Worm (Caenorhabditis elegans) whole organism, L3 larva: Measurements from ENCODE around the gene F54D11.4.

Experiments
- ZK546.5 ChIP-seq: sonication (generic microtip); optimal IDR thresholded peaks from 2 replicates; lab custom pipeline; 2017; ENCODE audit warnings: missing biosample characterization, missing genetic modification characterization
- aly-2 ChIP-seq: fragments of 150-350 bp; optimal IDR thresholded peaks from 2 replicates; lab custom pipeline; 2014; ENCODE audit warnings: missing biosample characterization, missing genetic modification characterization
- ama-1 ChIP-seq: fragments of 150-350 bp; optimal IDR thresholded peaks from 2 replicates; lab custom pipeline; 2018
- ceh-28 ChIP-seq: fragments of 150-350 bp; optimal IDR thresholded peaks from 2 replicates; lab custom pipeline; 2014; ENCODE audit warnings: missing biosample characterization, missing genetic modification reagents, missing genetic modification characterization
- ceh-9 ChIP-seq: sonication (generic microtip); optimal IDR thresholded peaks from 2 replicates; lab custom pipeline; 2018; ENCODE audit warnings: missing biosample characterization, missing genetic modification characterization
- daf-12 ChIP-seq: fragments of 150-350 bp; optimal IDR thresholded peaks from 2 replicates; lab custom pipeline; 2014; ENCODE audit warnings: missing biosample characterization, missing genetic modification reagents, missing genetic modification characterization
- egl-27 ChIP-seq: sonication (generic microtip); optimal IDR thresholded peaks from 4 replicates; lab custom pipeline; 2017; ENCODE audit warnings: missing biosample characterization, missing genetic modification reagents, missing genetic modification characterization
- egl-5 ChIP-seq: fragments of 150-350 bp; optimal IDR thresholded peaks from 2 replicates; lab custom pipeline; 2017; ENCODE audit warnings: missing biosample characterization, missing genetic modification reagents, missing genetic modification characterization, inconsistent platforms
- elt-2 ChIP-seq: sonication (generic microtip); optimal IDR thresholded peaks from 2 replicates; lab custom pipeline; 2016; ENCODE audit warnings: missing genetic modification reagents, mild to moderate bottlenecking, missing genetic modification characterization, missing compliant biosample characterization
- elt-3 ChIP-seq, 3 experiments: fragments of 150-350 bp in 1 of 3; sonication (generic microtip) in 2 of 3; optimal IDR thresholded peaks; 2 replicates in 2 of 3; 4 replicates in 1 of 3; lab custom pipeline; 2014 to 2017; ENCODE audit warnings: missing biosample characterization in 3 of 3, missing genetic modification characterization in 3 of 3
- eor-1 ChIP-seq, 2 experiments: fragments of 150-350 bp; optimal IDR thresholded peaks; 2 replicates each; lab custom pipeline; 2014 to 2018; ENCODE audit warnings: missing biosample characterization in 2 of 2, missing genetic modification characterization in 2 of 2
- fkh-2 ChIP-seq: fragments of 150-350 bp; optimal IDR thresholded peaks from 2 replicates; lab custom pipeline; 2014; ENCODE audit warnings: missing biosample characterization, missing genetic modification reagents, missing genetic modification characterization
- hmg-11 ChIP-seq: sonication (generic microtip); optimal IDR thresholded peaks from 2 replicates; lab custom pipeline; 2016; ENCODE audit warnings: missing genetic modification characterization, missing compliant biosample characterization
- jun-1 ChIP-seq: fragments of 150-350 bp; optimal IDR thresholded peaks from 2 replicates; lab custom pipeline; 2014; ENCODE audit warnings: missing biosample characterization, missing genetic modification reagents, missing genetic modification characterization
- lin-15B ChIP-seq: fragments of 150-350 bp; optimal IDR thresholded peaks from 2 replicates; lab custom pipeline; 2014; ENCODE audit warnings: missing biosample characterization, missing genetic modification characterization
- lin-39 ChIP-seq: fragments of 150-350 bp; optimal IDR thresholded peaks from 2 replicates; lab custom pipeline; 2018; ENCODE audit warnings: missing biosample characterization, missing genetic modification reagents, missing genetic modification characterization
- lsy-12 ChIP-seq: sonication (generic microtip); optimal IDR thresholded peaks from 2 replicates; lab custom pipeline; 2016; ENCODE audit warnings: mild to moderate bottlenecking, missing genetic modification characterization, missing compliant biosample characterization
- mdl-1 ChIP-seq: fragments of 150-350 bp; optimal IDR thresholded peaks from 2 replicates; lab custom pipeline; 2014; ENCODE audit warnings: missing biosample characterization, missing genetic modification characterization
- nfya-1 ChIP-seq: sonication (generic microtip); optimal IDR thresholded peaks from 2 replicates; lab custom pipeline; 2017; ENCODE audit warnings: missing genetic modification characterization, mild to moderate bottlenecking, missing compliant biosample characterization, antibody characterized with exemption, moderate library complexity; ENCODE audit not compliant: insufficient read depth
- nhr-11 ChIP-seq: fragments of 150-350 bp; optimal IDR thresholded peaks from 2 replicates; lab custom pipeline; 2014; ENCODE audit warnings: missing biosample characterization, missing genetic modification characterization
- nhr-12 ChIP-seq: fragments of 150-350 bp; optimal IDR thresholded peaks from 2 replicates; lab custom pipeline; 2014; ENCODE audit warnings: missing biosample characterization, missing genetic modification characterization
- nhr-23 ChIP-seq: fragments of 150-350 bp; optimal IDR thresholded peaks from 2 replicates; lab custom pipeline; 2014; ENCODE audit warnings: missing biosample characterization, missing genetic modification reagents, missing genetic modification characterization
- nhr-25 ChIP-seq: sonication (generic microtip); optimal IDR thresholded peaks from 2 replicates; lab custom pipeline; 2017; ENCODE audit warnings: missing biosample characterization, missing genetic modification characterization
- nhr-43 ChIP-seq: sonication (generic microtip); optimal IDR thresholded peaks from 2 replicates; lab custom pipeline; 2016; ENCODE audit warnings: mild to moderate bottlenecking, missing genetic modification characterization, missing compliant biosample characterization; ENCODE audit not compliant: poor library complexity, severe bottlenecking
- pha-4 ChIP-seq: fragments of 150-350 bp; optimal IDR thresholded peaks from 2 replicates; lab custom pipeline; 2014; ENCODE audit warnings: missing biosample characterization, missing genetic modification reagents, missing genetic modification characterization
- pqm-1 ChIP-seq: fragments of 150-350 bp; optimal IDR thresholded peaks from 2 replicates; lab custom pipeline; 2017; ENCODE audit warnings: missing biosample characterization, missing genetic modification characterization, inconsistent platforms
- tbx-2 ChIP-seq: sonication (generic microtip); optimal IDR thresholded peaks from 2 replicates; lab custom pipeline; 2016; ENCODE audit warnings: mild to moderate bottlenecking, missing genetic modification characterization, missing compliant biosample characterization
- zag-1 ChIP-seq: fragments of 150-350 bp; optimal IDR thresholded peaks from 2 replicates; lab custom pipeline; 2014; ENCODE audit warnings: missing biosample characterization, missing genetic modification characterization
- ztf-11 ChIP-seq: fragments of 150-350 bp; optimal IDR thresholded peaks from 2 replicates; lab custom pipeline; 2014; ENCODE audit warnings: missing biosample characterization, missing genetic modification characterization
- ztf-4 ChIP-seq: fragments of 150-350 bp; optimal IDR thresholded peaks from 2 replicates; lab custom pipeline; 2014; ENCODE audit warnings: missing biosample characterization, missing genetic modification characterization

F54D11.4 gene

ce11 chrV:4642691-4643090, 26.7 kb downstream of the F54D11.4 start, which contains the start of gene soc-1:
soc-1 (plus strand) TSS chrV:4642952.
- no peak for TF ChIP-seq ama-1 (lab: Kevin White, UChicago)

ce11 chrV:4647279-4647819, 31.4 kb downstream of the F54D11.4 start:
- TF ChIP-seq ZK546.5 (tag; lab: Kevin White, UChicago) = no peak
- TF ChIP-seq hmg-11 (tag; lab: Kevin White, UChicago) = no peak
- TF ChIP-seq lin-39 (tag; lab: Kevin White, UChicago) = no peak
- TF ChIP-seq nhr-25 (tag; lab: Kevin White, UChicago) = peak; percentile 23
- TF ChIP-seq aly-2 (tag; lab: Kevin White, UChicago) = no peak
- no peak for TF ChIP-seq lin-15B (tag; lab: Kevin White, UChicago)
- TF ChIP-seq mdl-1 (tag; lab: Kevin White, UChicago) = no peak
- no peak for TF ChIP-seq fkh-2 (tag; lab: Kevin White, UChicago)
- peak in 1 of 3 experiments; percentile 74 for TF ChIP-seq elt-3 (tag; optimal IDR thresholded peaks at IDR 0.05; lab: Kevin White, UChicago)
- no peak for TF ChIP-seq nhr-11
- TF ChIP-seq nhr-12 (tag; lab: Kevin White, UChicago) = no peak
- TF ChIP-seq nhr-43 (tag; lab: Kevin White, UChicago) = peak; percentile 79
- TF ChIP-seq ztf-4 (tag; lab: Kevin White, UChicago) = no peak
- no peak for TF ChIP-seq nhr-23 (tag; lab: Kevin White, UChicago)
- TF ChIP-seq ama-1 (lab: Kevin White, UChicago) = peak; percentile 79
- TF ChIP-seq egl-5 = no peak
- no peak for TF ChIP-seq daf-12 (tag; lab: Kevin White, UChicago)
- TF ChIP-seq jun-1 (tag; lab: Kevin White, UChicago) = no peak
- TF ChIP-seq ceh-28 (tag; lab: Kevin White, UChicago) = no peak
- no peak for TF ChIP-seq zag-1 (tag; lab: Kevin White, UChicago)
- TF ChIP-seq lsy-12 (tag; lab: Kevin White, UChicago) = no peak
- no peak for TF ChIP-seq elt-2 (tag; lab: Kevin White, UChicago)
- no peak for TF ChIP-seq ztf-11 (tag; lab: Kevin White, UChicago)
- TF ChIP-seq egl-27 (tag; lab: Kevin White, UChicago) = no peak
- no peak for TF ChIP-seq eor-1 (tag; optimal IDR thresholded peaks at IDR 0.05; lab: Kevin White, UChicago)

ce11 chrV:4647857-4648256, 31.9 kb downstream of the F54D11.4 start, which contains the start of gene F41F3.3:
F41F3.3 (minus strand) TSS chrV:4648239.
- TF ChIP-seq zag-1 (tag; lab: Kevin White, UChicago) (no peak), nhr-25 (tag; lab: Kevin White, UChicago) (peak; percentile 76), ama-1 (lab: Kevin White, UChicago) (peak; percentile 66), lsy-12 (tag; lab: Kevin White, UChicago) (peak; percentile 19), nhr-43 (tag; lab: Kevin White, UChicago) (no peak), lin-15B (tag; lab: Kevin White, UChicago) (no peak), pqm-1 (tag; lab: Kevin White, UChicago) (no peak), tbx-2 (no peak), nfya-1 (tag; lab: Kevin White, UChicago) (peak; percentile 18), elt-3 (tag; optimal IDR thresholded peaks at IDR 0.05; lab: Kevin White, UChicago) (no peak), pha-4 (no peak)

- TF ChIP-seq lin-15B (tag; lab: Kevin White, UChicago) (no peak), elt-3 (tag; optimal IDR thresholded peaks at IDR 0.05; lab: Kevin White, UChicago) (peak in 1 of 3 experiments; percentile 20)
- TF ChIP-seq, all 47 proteins: peak for 1
Observed at ce11 chrV:4648527-4648926, 32.6 kb downstream of the F54D11.4 start, which contains the start of gene F41F3.8. F41F3.8 (plus strand) TSS chrV:4648827.

ce11 chrV:4649649-4650384, 33.9 kb downstream of the F54D11.4 start:
- TF ChIP-seq nhr-25 (tag; lab: Kevin White, UChicago) (peak; percentile 80), ceh-9 (tag; lab: Kevin White, UChicago) (no peak)
